Fruit fly (Drosophila melanogaster) whole organism, wandering third instar larva: ENCODE results near the gene CG42676.

Experiments used
- Abd-B ChIP-seq: fragments of >200 bp; optimal IDR thresholded peaks from 2 replicates; lab custom pipeline; 2017; ENCODE audit warnings: missing biosample characterization, missing genetic modification characterization
- CG32264 ChIP-seq: fragments of 200-800 bp; sonication (Bioruptor generic); optimal IDR thresholded peaks from 2 replicates; lab custom pipeline; 2016; ENCODE audit warnings: missing biosample characterization, missing genetic modification characterization
- CrebA ChIP-seq: fragments of 200-800 bp; sonication (Bioruptor generic); optimal IDR thresholded peaks from 2 replicates; lab custom pipeline; 2016; ENCODE audit warnings: missing biosample characterization, mild to moderate bottlenecking, missing genetic modification characterization, borderline replicate concordance
- Dfd ChIP-seq: fragments of >200 bp; optimal IDR thresholded peaks from 2 replicates; lab custom pipeline; 2017; ENCODE audit warnings: missing biosample characterization, missing genetic modification characterization
- Dif ChIP-seq: fragments of 200-275, 200-300 bp; sonication (Bioruptor generic); optimal IDR thresholded peaks from 2 replicates; lab custom pipeline; 2018; ENCODE audit warnings: missing biosample characterization, missing genetic modification characterization; ENCODE audit not compliant: partially characterized antibody
- HLH106 ChIP-seq: fragments of 200-800 bp; optimal IDR thresholded peaks from 3 replicates; lab custom pipeline; 2019; ENCODE audit warnings: missing biosample characterization, mild to moderate bottlenecking, missing genetic modification characterization, moderate library complexity
- Hnf4 ChIP-seq: fragments of 200-800 bp; sonication (Bioruptor generic); optimal IDR thresholded peaks from 2 replicates; lab custom pipeline; 2016; ENCODE audit warnings: missing biosample characterization, mild to moderate bottlenecking, missing genetic modification characterization
- Hr78 ChIP-seq: fragments of >200 bp; optimal IDR thresholded peaks from 2 replicates; lab custom pipeline; 2017; ENCODE audit warnings: missing biosample characterization, missing genetic modification characterization
- Hr83 ChIP-seq: fragments of 200-300 bp; sonication (Bioruptor generic); optimal IDR thresholded peaks from 2 replicates; lab custom pipeline; 2016; ENCODE audit warnings: missing biosample characterization, mild to moderate bottlenecking, missing genetic modification characterization, moderate library complexity; ENCODE audit not compliant: poor library complexity, severe bottlenecking
- Mio ChIP-seq: sonication (Bioruptor generic); optimal IDR thresholded peaks from 2 replicates; lab custom pipeline; 2016; ENCODE audit warnings: missing biosample characterization, missing genetic modification characterization
- Myc ChIP-seq: fragments of >200 bp; optimal IDR thresholded peaks from 2 replicates; lab custom pipeline; 2017
- OdsH ChIP-seq: fragments of 200-800 bp; sonication (Bioruptor generic); optimal IDR thresholded peaks from 2 replicates; lab custom pipeline; 2016; ENCODE audit warnings: missing biosample characterization, mild to moderate bottlenecking, missing genetic modification characterization
- Rel ChIP-seq, 2 experiments: fragments of 200-800 bp; sonication (Bioruptor generic) in 1 of 2; optimal IDR thresholded peaks; 2 replicates in 1 of 2; 3 replicates in 1 of 2; lab custom pipeline; 2016 to 2019; ENCODE audit warnings: mild to moderate bottlenecking in 2 of 2, missing biosample characterization in 2 of 2, missing genetic modification characterization in 2 of 2, moderate library complexity in 1 of 2
- Sp1 ChIP-seq: fragments of 200-800 bp; sonication (Bioruptor generic); optimal IDR thresholded peaks from 3 replicates; lab custom pipeline; 2019; ENCODE audit warnings: missing biosample characterization, mild to moderate bottlenecking, missing genetic modification characterization, moderate library complexity
- Vsx2 ChIP-seq: fragments of 200-300, 225-300 bp; sonication (Bioruptor generic); optimal IDR thresholded peaks from 2 replicates; lab custom pipeline; 2018; ENCODE audit warnings: missing biosample characterization, missing genetic modification characterization; ENCODE audit not compliant: partially characterized antibody
- br ChIP-seq: fragments of 200-800 bp; sonication (Bioruptor generic); optimal IDR thresholded peaks from 2 replicates; lab custom pipeline; 2016; ENCODE audit warnings: missing biosample characterization, missing genetic modification characterization
- dmrt93B ChIP-seq: fragments of 200-800 bp; sonication (Bioruptor generic); optimal IDR thresholded peaks from 2 replicates; lab custom pipeline; 2018; ENCODE audit warnings: missing biosample characterization, mild to moderate bottlenecking, missing genetic modification characterization
- dsf ChIP-seq: sonication (Bioruptor generic); optimal IDR thresholded peaks from 2 replicates; lab custom pipeline; 2016; ENCODE audit warnings: missing biosample characterization, missing genetic modification characterization, borderline replicate concordance
- ey ChIP-seq: fragments of 200-800 bp; sonication (Bioruptor generic); optimal IDR thresholded peaks from 2 replicates; lab custom pipeline; 2016; ENCODE audit warnings: missing biosample characterization, missing genetic modification characterization
- foxo ChIP-seq, 2 experiments: fragments of 200-800 bp; sonication (Bioruptor generic); optimal IDR thresholded peaks; 2 replicates in 1 of 2; 3 replicates in 1 of 2; lab custom pipeline; 2016 to 2017; ENCODE audit warnings: missing biosample characterization in 2 of 2, missing genetic modification characterization in 2 of 2
- fru ChIP-seq: fragments of 200-800 bp; sonication (Bioruptor generic); optimal IDR thresholded peaks from 3 replicates; lab custom pipeline; 2016; ENCODE audit warnings: missing biosample characterization, mild to moderate bottlenecking, missing genetic modification characterization
- h ChIP-seq: fragments of 200-800 bp; sonication (Bioruptor generic); optimal IDR thresholded peaks from 3 replicates; lab custom pipeline; 2016; ENCODE audit warnings: missing biosample characterization, mild to moderate bottlenecking, missing genetic modification characterization
- jim ChIP-seq: fragments of 175-275, 200-325 bp; sonication (Bioruptor generic); optimal IDR thresholded peaks from 2 replicates; lab custom pipeline; 2016; ENCODE audit warnings: missing biosample characterization, mild to moderate bottlenecking, missing genetic modification characterization
- lola ChIP-seq: fragments of >200 bp; optimal IDR thresholded peaks from 2 replicates; lab custom pipeline; 2017; ENCODE audit warnings: missing biosample characterization, missing genetic modification characterization
- pan ChIP-seq: fragments of >200 bp; optimal IDR thresholded peaks from 2 replicates; lab custom pipeline; 2017
- psq ChIP-seq: fragments of 200-800 bp; sonication (Bioruptor generic); optimal IDR thresholded peaks from 3 replicates; lab custom pipeline; 2017; ENCODE audit warnings: missing biosample characterization, mild to moderate bottlenecking, missing genetic modification characterization, moderate library complexity
- rgr ChIP-seq: fragments of 200-800 bp; sonication (Bioruptor generic); optimal IDR thresholded peaks from 3 replicates; lab custom pipeline; 2016; ENCODE audit warnings: missing biosample characterization, mild to moderate bottlenecking, missing genetic modification characterization
- sage ChIP-seq: fragments of 200-800 bp; sonication (Bioruptor generic); optimal IDR thresholded peaks from 2 replicates; lab custom pipeline; 2016; ENCODE audit warnings: missing biosample characterization, mild to moderate bottlenecking, missing genetic modification characterization
- sv ChIP-seq: fragments of 200-800 bp; sonication (Bioruptor generic); optimal IDR thresholded peaks from 3 replicates; lab custom pipeline; 2016; ENCODE audit warnings: missing biosample characterization, missing genetic modification characterization
- tai ChIP-seq: sonication (Bioruptor generic); optimal IDR thresholded peaks from 2 replicates; lab custom pipeline; 2016; ENCODE audit warnings: missing biosample characterization, missing genetic modification characterization
- usp ChIP-seq: fragments of >200 bp; optimal IDR thresholded peaks from 2 replicates; lab custom pipeline; 2017; ENCODE audit warnings: missing biosample characterization, missing genetic modification characterization
- woc ChIP-seq: sonication (Bioruptor generic); optimal IDR thresholded peaks from 2 replicates; lab custom pipeline; 2016; ENCODE audit warnings: missing biosample characterization, mild to moderate bottlenecking, missing genetic modification characterization

Gene CG42676

DNA sequence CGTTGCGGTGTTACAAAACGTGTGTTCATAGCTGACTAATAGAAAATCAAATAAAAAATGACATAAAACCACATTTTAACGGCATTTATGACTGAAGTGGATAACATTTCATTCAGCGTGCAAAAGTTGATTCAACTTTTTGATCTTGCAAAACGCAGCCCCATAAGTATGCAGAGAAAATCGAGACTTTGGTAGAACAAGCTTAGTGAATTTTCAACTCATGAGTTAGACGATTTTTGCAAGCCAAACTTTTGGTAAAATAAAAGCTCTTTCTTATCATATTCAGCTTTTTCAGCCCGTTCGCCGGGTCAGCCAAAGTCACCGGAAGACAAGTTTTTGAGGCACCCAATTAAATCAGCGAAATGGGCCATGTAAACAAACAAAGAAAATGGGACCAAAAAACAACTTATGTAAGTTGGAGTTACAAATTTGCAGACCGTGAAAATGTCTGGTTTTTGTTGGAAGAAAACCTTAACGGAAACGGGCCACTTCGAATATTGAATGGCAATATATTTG is 28.9 kb downstream of the CG42676 start, which contains the start of gene Cpr62Ba:
Gene Cpr62Ba, minus strand, starts transcription at position 31 of the 516 bp plus-strand sequence.
- TF ChIP-seq Myc (lab: Kevin White, UChicago): peak; percentile 63
- no peak for TF ChIP-seq sv (GFP tag; lab: Kevin White, UChicago)
- TF ChIP-seq br (GFP tag; lab: Kevin White, UChicago): no peak
- no peak for TF ChIP-seq rgr (GFP tag; lab: Kevin White, UChicago)
- TF ChIP-seq Hr78 (GFP tag; lab: Kevin White, UChicago): no peak
- TF ChIP-seq Vsx2 (GFP tag; lab: Kevin White, UChicago): no peak
- no peak for TF ChIP-seq Sp1 (GFP tag; lab: Kevin White, UChicago)

dm6 chr3L:1835064-1835463 is 32.2 kb downstream of the CG42676 start, which contains the start of gene Cpr62Bb:
TSS of gene Cpr62Bb (minus strand) at chr3L:1835164.
- TF ChIP-seq Hnf4 (GFP tag; lab: Kevin White, UChicago): no peak
- TF ChIP-seq HLH106: no peak
- TF ChIP-seq sv (GFP tag; lab: Kevin White, UChicago): no peak
- no peak for TF ChIP-seq lola
- no peak for TF ChIP-seq psq (GFP tag; lab: Kevin White, UChicago)
- TF ChIP-seq CrebA (GFP tag; lab: Kevin White, UChicago): no peak
- no peak for TF ChIP-seq usp
- no peak for TF ChIP-seq Rel (GFP tag; optimal IDR thresholded peaks at IDR 0.05; lab: Kevin White, UChicago)
- no peak for TF ChIP-seq Rel (tag; optimal IDR thresholded peaks at IDR 0.05; lab: Kevin White, UChicago)
- no peak for TF ChIP-seq br (GFP tag; lab: Kevin White, UChicago)
- TF ChIP-seq woc (GFP tag; lab: Kevin White, UChicago): no peak
- no peak for TF ChIP-seq dsf (GFP tag; lab: Kevin White, UChicago)
- no peak for TF ChIP-seq Vsx2 (GFP tag; lab: Kevin White, UChicago)
- TF ChIP-seq Dfd (GFP tag; lab: Kevin White, UChicago): no peak
- no peak for TF ChIP-seq CG32264 (GFP tag; lab: Kevin White, UChicago)
- no peak for TF ChIP-seq OdsH (GFP tag; lab: Kevin White, UChicago)
- no peak for TF ChIP-seq Dif (GFP tag; lab: Kevin White, UChicago)

- no peak for TF ChIP-seq dsf (GFP tag; lab: Kevin White, UChicago)
- TF ChIP-seq rgr (GFP tag; lab: Kevin White, UChicago): no peak
- TF ChIP-seq Abd-B (GFP tag; lab: Kevin White, UChicago): no peak
- no peak for TF ChIP-seq Dif (GFP tag; lab: Kevin White, UChicago)
- no peak for TF ChIP-seq OdsH (GFP tag; lab: Kevin White, UChicago)
- no peak for TF ChIP-seq h (GFP tag; lab: Kevin White, UChicago)
- no peak for TF ChIP-seq tai
- no peak for TF ChIP-seq lola
- TF ChIP-seq Mio (GFP tag; lab: Kevin White, UChicago): no peak
- no peak for TF ChIP-seq dmrt93B (GFP tag; lab: Kevin White, UChicago)
- no peak for TF ChIP-seq Dfd (GFP tag; lab: Kevin White, UChicago)
- TF ChIP-seq CrebA (GFP tag; lab: Kevin White, UChicago): no peak
- TF ChIP-seq pan (lab: Kevin White, UChicago): no peak
- no peak for TF ChIP-seq ey (GFP tag; lab: Kevin White, UChicago)
- TF ChIP-seq foxo (GFP tag; optimal IDR thresholded peaks at IDR 0.05; lab: Kevin White, UChicago): no peak
- no peak for TF ChIP-seq Hnf4 (GFP tag; lab: Kevin White, UChicago)
- no peak for TF ChIP-seq sage (GFP tag; lab: Kevin White, UChicago)
Measured at dm6 chr3L:1841984-1842383, 39.1 kb downstream of the CG42676 start, which contains the start of gene Cpr62Bc. TSS of gene Cpr62Bc (minus strand) at chr3L:1842084.

- TF ChIP-seq sage (GFP tag; lab: Kevin White, UChicago) (no peak), dmrt93B (GFP tag; lab: Kevin White, UChicago) (no peak), psq (GFP tag; lab: Kevin White, UChicago) (no peak), Vsx2 (GFP tag; lab: Kevin White, UChicago) (no peak), Hr83 (GFP tag; lab: Kevin White, UChicago) (no peak), jim (no peak), fru (GFP tag; lab: Kevin White, UChicago) (no peak), OdsH (GFP tag; lab: Kevin White, UChicago) (no peak), Dif (GFP tag; lab: Kevin White, UChicago) (no peak), rgr (GFP tag; lab: Kevin White, UChicago) (no peak), pan (lab: Kevin White, UChicago) (no peak), sv (GFP tag; lab: Kevin White, UChicago) (no peak)
Measured at dm6 chr3L:1844600-1844999, 41.7 kb downstream of the CG42676 start.
